Worm (Caenorhabditis elegans) whole organism, early embryonic: Measurements from ENCODE around the gene C46C11.4.

Source experiments
- B0310.2 ChIP-seq: sonication (generic microtip); optimal IDR thresholded peaks from 2 replicates; lab custom pipeline; 2016; ENCODE audit warnings: mild to moderate bottlenecking, missing genetic modification characterization, missing compliant biosample characterization
- F13C5.2 ChIP-seq: sonication (generic microtip); optimal IDR thresholded peaks from 2 replicates; lab custom pipeline; 2017; ENCODE audit warnings: mild to moderate bottlenecking, missing genetic modification characterization, inconsistent platforms, missing compliant biosample characterization
- aly-1 ChIP-seq: sonication (generic microtip); optimal IDR thresholded peaks from 2 replicates; lab custom pipeline; 2016; ENCODE audit warnings: missing genetic modification characterization, missing compliant biosample characterization
- ama-1 ChIP-seq: fragments of 150-350 bp; optimal IDR thresholded peaks from 2 replicates; lab custom pipeline; 2014
- ceh-13 ChIP-seq: fragments of 200-800 bp; sonication (Bioruptor generic); optimal IDR thresholded peaks from 2 replicates; lab custom pipeline; 2018; ENCODE audit warnings: mild to moderate bottlenecking, missing genetic modification characterization, missing compliant biosample characterization
- ceh-36 ChIP-seq: sonication (generic microtip); optimal IDR thresholded peaks from 2 replicates; lab custom pipeline; 2016; ENCODE audit warnings: missing genetic modification characterization, inconsistent platforms, missing compliant biosample characterization
- ets-7 ChIP-seq: sonication (generic microtip); optimal IDR thresholded peaks from 2 replicates; lab custom pipeline; 2016; ENCODE audit warnings: missing genotype, missing genetic modification characterization, missing compliant biosample characterization
- flt-1 ChIP-seq: fragments of 200-800 bp; sonication (Bioruptor generic); IDR thresholded peaks from 2 replicates; pipeline ENCODE4 v1.3.6; 2022; ENCODE audit warnings: missing genetic modification characterization, missing compliant biosample characterization
- hmbx-1 ChIP-seq: sonication (generic microtip); optimal IDR thresholded peaks from 2 replicates; lab custom pipeline; 2016; ENCODE audit warnings: mild to moderate bottlenecking, missing genetic modification characterization, missing compliant biosample characterization
- hmg-4 ChIP-seq: fragments of 200-800 bp; sonication (Bioruptor generic); optimal IDR thresholded peaks from 2 replicates; lab custom pipeline; 2018; ENCODE audit warnings: mild to moderate bottlenecking, missing genetic modification characterization, missing compliant biosample characterization
- hnd-1 ChIP-seq: sonication (generic microtip); optimal IDR thresholded peaks from 2 replicates; lab custom pipeline; 2016; ENCODE audit warnings: missing genetic modification characterization, missing compliant biosample characterization
- pes-1 ChIP-seq: fragments of 200-800 bp; sonication (Bioruptor generic); IDR thresholded peaks from 2 replicates; pipeline ENCODE4 v1.3.6; 2022; ENCODE audit warnings: missing genetic modification reagents, missing genetic modification characterization, missing compliant biosample characterization
- scrt-1 ChIP-seq: fragments of 200-800 bp; sonication (Bioruptor generic); IDR thresholded peaks from 2 replicates; pipeline ENCODE4 v1.3.6; 2022; ENCODE audit warnings: missing genetic modification characterization, missing compliant biosample characterization
- sea-1 ChIP-seq: fragments of 200-800 bp; sonication (Bioruptor generic); conservative IDR thresholded peaks from 2 replicates; pipeline ENCODE4 v1.3.6; 2022; ENCODE audit warnings: missing genetic modification characterization, missing compliant biosample characterization
- tbx-11 ChIP-seq: fragments of 200-800 bp; sonication (Bioruptor generic); IDR thresholded peaks from 2 replicates; pipeline ENCODE4 v1.3.6; 2022; ENCODE audit warnings: missing genetic modification characterization, missing compliant biosample characterization
- tbx-37 ChIP-seq: fragments of 200-800 bp; sonication (Bioruptor generic); conservative IDR thresholded peaks from 2 replicates; pipeline ENCODE4 v1.3.6; 2022; ENCODE audit warnings: missing genetic modification reagents, missing genetic modification characterization, missing compliant biosample characterization
- tra-4 ChIP-seq: sonication (generic microtip); optimal IDR thresholded peaks from 2 replicates; lab custom pipeline; 2017; ENCODE audit warnings: missing genetic modification characterization, missing compliant biosample characterization

Gene C46C11.4

DNA sequence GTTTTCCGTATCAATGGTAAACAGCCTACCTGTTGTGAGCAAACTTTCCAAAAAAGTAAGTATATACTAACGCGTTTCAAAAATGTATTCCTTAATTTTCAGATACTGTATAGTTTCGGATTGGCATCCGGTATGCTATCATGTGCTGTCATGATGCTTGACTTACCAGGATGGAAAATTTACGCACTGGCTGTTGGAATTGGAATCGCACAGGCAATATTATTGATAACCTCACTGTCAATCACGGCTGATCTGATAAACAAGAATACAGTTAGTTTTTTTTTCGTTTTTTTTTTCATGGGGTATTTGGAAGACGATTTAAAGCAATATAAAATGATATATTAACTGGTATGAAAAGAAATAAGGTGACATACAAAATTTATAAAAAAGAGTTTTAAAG is 24.8 kb upstream of the C46C11.4 start:
- no peak for TF ChIP-seq pes-1
- TF ChIP-seq flt-1 (GFP tag; lab: Robert Waterston, UW), result no peak
- TF ChIP-seq aly-1 (tag; lab: Kevin White, UChicago), result no peak
- TF ChIP-seq hmg-4 (GFP tag; lab: Kevin White, UChicago), result no peak
- TF ChIP-seq tbx-11 (GFP tag; lab: Robert Waterston, UW), result no peak
- TF ChIP-seq sea-1 (GFP tag; lab: Robert Waterston, UW), result no peak
- no peak for TF ChIP-seq hmbx-1 (tag; lab: Kevin White, UChicago)
- no peak for TF ChIP-seq ceh-13 (GFP tag; lab: Kevin White, UChicago)
- no peak for TF ChIP-seq ets-7 (tag; lab: Kevin White, UChicago)
- TF ChIP-seq hnd-1 (tag; lab: Kevin White, UChicago), result no peak
- no peak for TF ChIP-seq F13C5.2 (tag; lab: Kevin White, UChicago)
- TF ChIP-seq tra-4 (tag; lab: Kevin White, UChicago), result no peak
- no peak for TF ChIP-seq tbx-37 (GFP tag; lab: Robert Waterston, UW)
- no peak for TF ChIP-seq scrt-1 (GFP tag; lab: Robert Waterston, UW)
- no peak for TF ChIP-seq ama-1
- TF ChIP-seq ceh-36 (tag; lab: Kevin White, UChicago), result no peak
- TF ChIP-seq B0310.2 (tag; lab: Kevin White, UChicago), result no peak

DNA sequence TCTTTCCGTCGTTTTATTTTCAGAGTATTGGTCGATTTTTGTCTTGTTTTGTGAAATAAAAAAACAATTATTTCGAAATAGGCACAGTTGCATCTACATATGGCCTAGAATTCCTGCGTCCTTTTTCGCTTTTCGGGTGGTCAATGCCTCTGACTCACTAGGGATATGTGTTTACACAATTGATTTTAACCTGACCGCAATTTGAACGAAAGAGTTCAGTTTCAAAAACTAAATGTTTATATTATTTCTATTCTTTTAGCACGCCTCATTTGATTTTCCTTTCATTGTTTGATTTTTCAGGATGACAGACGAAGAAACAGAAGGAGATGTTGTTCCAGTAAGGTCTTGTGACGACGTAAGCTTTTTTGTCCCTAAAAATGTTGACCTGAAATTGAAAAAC is 20.8 kb upstream of the C46C11.4 start, which contains the start of gene mfsd-12:
mfsd-12 (plus strand) TSS at position 301 of the 400 bp plus-strand sequence.
- TF ChIP-seq ets-7 (tag; lab: Kevin White, UChicago), result no peak

- TF ChIP-seq tra-4 (tag; lab: Kevin White, UChicago) (no peak), ets-7 (tag; lab: Kevin White, UChicago) (no peak), pes-1 (no peak), tbx-11 (GFP tag; lab: Robert Waterston, UW) (no peak), hnd-1 (tag; lab: Kevin White, UChicago) (no peak), tbx-37 (GFP tag; lab: Robert Waterston, UW) (no peak), ama-1 (no peak), aly-1 (tag; lab: Kevin White, UChicago) (no peak)
Observed at ce11 chrX:4664649-4665048, 17.6 kb upstream of the C46C11.4 start.

DNA sequence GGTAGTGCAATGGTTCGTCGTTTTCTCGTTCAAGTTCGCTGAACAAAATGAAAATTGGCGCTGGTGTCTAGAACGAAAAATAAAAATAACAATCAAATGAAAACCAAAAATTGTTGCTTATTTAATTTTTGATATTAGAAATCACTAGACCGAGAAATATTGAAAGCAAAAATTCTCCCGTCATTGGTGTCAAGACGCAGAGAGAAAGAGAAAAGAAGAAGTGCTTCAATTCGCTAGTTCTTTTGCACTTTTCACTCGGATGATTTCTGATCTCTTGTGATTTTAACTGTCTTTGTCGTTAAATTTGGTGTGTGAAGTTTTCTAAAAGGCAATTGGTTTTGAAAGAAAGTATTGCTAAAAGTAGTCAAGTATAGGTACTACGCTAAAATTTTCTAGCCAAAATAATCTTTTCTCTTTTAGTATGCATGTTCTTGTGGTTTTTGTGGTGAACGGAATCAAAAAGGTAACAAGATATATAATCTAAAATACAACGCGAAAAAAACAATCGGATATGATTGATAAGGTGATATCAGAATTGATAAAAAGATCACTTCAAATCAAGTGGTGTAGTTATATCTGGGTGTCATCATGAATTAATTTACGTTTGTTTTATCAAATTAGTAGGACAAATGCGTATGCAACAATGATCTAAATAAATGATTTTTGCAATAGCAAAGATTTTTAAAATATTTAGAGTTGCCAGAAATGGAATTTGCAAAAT is 16.1 kb upstream of the C46C11.4 start:
- no peak for TF ChIP-seq hmg-4 (GFP tag; lab: Kevin White, UChicago)
- TF ChIP-seq aly-1 (tag; lab: Kevin White, UChicago), result no peak
- TF ChIP-seq ets-7 (tag; lab: Kevin White, UChicago), result no peak
- TF ChIP-seq ceh-13 (GFP tag; lab: Kevin White, UChicago), result no peak
- no peak for TF ChIP-seq hmbx-1 (tag; lab: Kevin White, UChicago)
- TF ChIP-seq hnd-1 (tag; lab: Kevin White, UChicago), result no peak
- TF ChIP-seq scrt-1 (GFP tag; lab: Robert Waterston, UW), result no peak
- no peak for TF ChIP-seq pes-1
- no peak for TF ChIP-seq flt-1 (GFP tag; lab: Robert Waterston, UW)
- no peak for TF ChIP-seq ceh-36 (tag; lab: Kevin White, UChicago)
- TF ChIP-seq tbx-37 (GFP tag; lab: Robert Waterston, UW), result no peak

- TF ChIP-seq hnd-1 (tag; lab: Kevin White, UChicago) (no peak), tra-4 (tag; lab: Kevin White, UChicago) (no peak), hmg-4 (GFP tag; lab: Kevin White, UChicago) (no peak), ceh-36 (tag; lab: Kevin White, UChicago) (no peak), ceh-13 (GFP tag; lab: Kevin White, UChicago) (no peak), B0310.2 (tag; lab: Kevin White, UChicago) (no peak), hmbx-1 (tag; lab: Kevin White, UChicago) (no peak), pes-1 (no peak), flt-1 (GFP tag; lab: Robert Waterston, UW) (no peak), ets-7 (tag; lab: Kevin White, UChicago) (no peak), F13C5.2 (tag; lab: Kevin White, UChicago) (no peak), tbx-37 (GFP tag; lab: Robert Waterston, UW) (no peak), sea-1 (GFP tag; lab: Robert Waterston, UW) (no peak), aly-1 (tag; lab: Kevin White, UChicago) (no peak), scrt-1 (GFP tag; lab: Robert Waterston, UW) (no peak), ama-1 (no peak), tbx-11 (GFP tag; lab: Robert Waterston, UW) (no peak)
Observed at ce11 chrX:4662293-4662825, 15.4 kb upstream of the C46C11.4 start.

- TF ChIP-seq scrt-1 (GFP tag; lab: Robert Waterston, UW), result no peak
- TF ChIP-seq F13C5.2 (tag; lab: Kevin White, UChicago), result no peak
- TF ChIP-seq pes-1, result no peak
- no peak for TF ChIP-seq flt-1 (GFP tag; lab: Robert Waterston, UW)
- TF ChIP-seq B0310.2 (tag; lab: Kevin White, UChicago), result no peak
- TF ChIP-seq tbx-37 (GFP tag; lab: Robert Waterston, UW), result no peak
- TF ChIP-seq hmbx-1 (tag; lab: Kevin White, UChicago), result no peak
- no peak for TF ChIP-seq sea-1 (GFP tag; lab: Robert Waterston, UW)
- TF ChIP-seq ceh-36 (tag; lab: Kevin White, UChicago), result no peak
- no peak for TF ChIP-seq tra-4 (tag; lab: Kevin White, UChicago)
- no peak for TF ChIP-seq ets-7 (tag; lab: Kevin White, UChicago)
- no peak for TF ChIP-seq ama-1
- TF ChIP-seq hmg-4 (GFP tag; lab: Kevin White, UChicago), result no peak
- TF ChIP-seq hnd-1 (tag; lab: Kevin White, UChicago), result no peak
- no peak for TF ChIP-seq ceh-13 (GFP tag; lab: Kevin White, UChicago)
- no peak for TF ChIP-seq tbx-11 (GFP tag; lab: Robert Waterston, UW)
- TF ChIP-seq aly-1 (tag; lab: Kevin White, UChicago), result no peak
Observed at ce11 chrX:4660268-4660880, 13.4 kb upstream of the C46C11.4 start, which contains the start of gene nhr-45. nhr-45 (minus strand) TSS chrX:4660318.
